Fruit fly (Drosophila melanogaster) whole organism, embryonic: ENCODE results near the gene Zdhhc8.

Experiments used
- B-H1 ChIP-seq: fragments of 200-800 bp; sonication (Bioruptor generic); IDR thresholded peaks from 3 replicates; pipeline ENCODE4 v1.3.6; 2022; ENCODE audit warnings: missing biosample characterization, missing genetic modification characterization
- BEAF-32 ChIP-seq: fragments of 200-800 bp; sonication (Bioruptor generic); optimal IDR thresholded peaks from 3 replicates; lab custom pipeline; 2017; ENCODE audit warnings: missing biosample characterization, missing genetic modification characterization, mild to moderate bottlenecking, moderate library complexity, missing genetic modification reagents
- Bdp1 ChIP-seq: fragments of 200-800 bp; sonication (Bioruptor generic); optimal IDR thresholded peaks from 3 replicates; lab custom pipeline; 2016; ENCODE audit warnings: missing biosample characterization, missing genetic modification characterization
- Bgb ChIP-seq: fragments of 200-800 bp; sonication (Bioruptor generic); IDR thresholded peaks from 2 replicates; pipeline ENCODE4 v1.3.6; 2022; ENCODE audit warnings: missing biosample characterization, missing genetic modification characterization; ENCODE audit not compliant: partially characterized antibody
- CG10321 ChIP-seq: fragments of 200-800 bp; sonication (Bioruptor generic); IDR thresholded peaks from 2 replicates; pipeline ENCODE4 v1.3.6; 2022; ENCODE audit warnings: missing biosample characterization, missing genetic modification characterization
- CG11093 ChIP-seq: fragments of 200-800 bp; sonication (Bioruptor generic); IDR thresholded peaks from 3 replicates; pipeline ENCODE4 v1.3.6; 2022; ENCODE audit warnings: missing biosample characterization, missing genetic modification characterization
- CG11504 ChIP-seq: fragments of 200-800 bp; sonication (Bioruptor generic); optimal IDR thresholded peaks from 3 replicates; lab custom pipeline; 2019; ENCODE audit warnings: missing biosample characterization, mild to moderate bottlenecking, missing genetic modification characterization, moderate library complexity
- CG11696 ChIP-seq: fragments of 200-800 bp; sonication (Bioruptor generic); IDR thresholded peaks from 2 replicates; pipeline ENCODE4 v1.3.6; 2022; ENCODE audit warnings: missing biosample characterization, missing genetic modification characterization
- CG1233 ChIP-seq: fragments of 200-800 bp; sonication (Bioruptor generic); optimal IDR thresholded peaks from 4 replicates; lab custom pipeline; 2018; ENCODE audit warnings: missing biosample characterization, mild to moderate bottlenecking, missing genetic modification characterization
- CG13287 ChIP-seq: fragments of 200-800 bp; sonication (Bioruptor generic); IDR thresholded peaks from 2 replicates; pipeline ENCODE4 v1.3.6; 2022; ENCODE audit warnings: missing biosample characterization, missing genetic modification characterization; ENCODE audit not compliant: partially characterized antibody
- CG14050 ChIP-seq: fragments of 200-800 bp; sonication (Bioruptor generic); IDR thresholded peaks from 3 replicates; pipeline ENCODE4 v1.3.6; 2022; ENCODE audit warnings: missing biosample characterization, missing genetic modification characterization
- CG14710 ChIP-seq: fragments of 200-800 bp; sonication (Bioruptor generic); optimal IDR thresholded peaks from 3 replicates; lab custom pipeline; 2019; ENCODE audit warnings: missing biosample characterization, mild to moderate bottlenecking, missing genetic modification characterization, moderate library complexity
- CG17802 ChIP-seq: fragments of 200-800 bp; sonication (Bioruptor generic); optimal IDR thresholded peaks from 2 replicates; lab custom pipeline; 2018; ENCODE audit warnings: missing biosample characterization, mild to moderate bottlenecking, missing genetic modification characterization, moderate library complexity
- CG18599 ChIP-seq: fragments of 200-800 bp; sonication (Bioruptor generic); optimal IDR thresholded peaks from 3 replicates; lab custom pipeline; 2017; ENCODE audit warnings: missing biosample characterization, missing genetic modification characterization, mild to moderate bottlenecking, moderate library complexity, missing genetic modification reagents
- CG2120 ChIP-seq: fragments of 200-800 bp; sonication (Bioruptor generic); optimal IDR thresholded peaks from 3 replicates; lab custom pipeline; 2016; ENCODE audit warnings: missing biosample characterization, missing genetic modification characterization
- CG2678 ChIP-seq: fragments of 200-800 bp; sonication (Bioruptor generic); optimal IDR thresholded peaks from 3 replicates; lab custom pipeline; 2019; ENCODE audit warnings: missing biosample characterization, mild to moderate bottlenecking, missing genetic modification characterization, moderate library complexity
- CG6654 ChIP-seq: fragments of 200-800 bp; sonication (Bioruptor generic); optimal IDR thresholded peaks from 2 replicates; lab custom pipeline; 2017; ENCODE audit warnings: missing biosample characterization, mild to moderate bottlenecking, missing genetic modification characterization
- CG7271 ChIP-seq: fragments of 200-800 bp; sonication (Bioruptor generic); optimal IDR thresholded peaks from 2 replicates; lab custom pipeline; 2018; ENCODE audit warnings: missing biosample characterization, mild to moderate bottlenecking, missing genetic modification characterization, moderate library complexity
- CG7357 ChIP-seq: fragments of 200-800 bp; sonication (Bioruptor generic); IDR thresholded peaks from 3 replicates; pipeline ENCODE4 v1.3.6; 2022; ENCODE audit warnings: missing biosample characterization, missing genetic modification characterization
- CG7745 ChIP-seq: fragments of 200-800 bp; sonication (Bioruptor generic); optimal IDR thresholded peaks from 2 replicates; lab custom pipeline; 2018; ENCODE audit warnings: missing biosample characterization, mild to moderate bottlenecking, missing genetic modification characterization, moderate library complexity
- CG8359 ChIP-seq: fragments of 200-800 bp; sonication (Bioruptor generic); optimal IDR thresholded peaks from 2 replicates; lab custom pipeline; 2017; ENCODE audit warnings: missing biosample characterization, mild to moderate bottlenecking, missing genetic modification characterization, borderline replicate concordance
- CG8765 ChIP-seq: fragments of 200-800 bp; sonication (Bioruptor generic); IDR thresholded peaks from 2 replicates; pipeline ENCODE4 v1.3.6; 2022; ENCODE audit warnings: missing biosample characterization, missing genetic modification characterization
- CG9609 ChIP-seq: fragments of 200-800 bp; sonication (Bioruptor generic); optimal IDR thresholded peaks from 3 replicates; lab custom pipeline; 2016; ENCODE audit warnings: missing biosample characterization, missing genetic modification characterization
- D ChIP-seq, 2 experiments: fragments of 200-800 bp in 1 of 2; fragments of >200 bp in 1 of 2; sonication (Bioruptor generic) in 1 of 2; optimal IDR thresholded peaks; 2 replicates in 1 of 2; 3 replicates in 1 of 2; lab custom pipeline; 2017; ENCODE audit warnings: mild to moderate bottlenecking in 1 of 2, missing biosample characterization in 1 of 2, missing genetic modification characterization in 1 of 2, missing genetic modification reagents in 1 of 2
- Doc2 ChIP-seq: fragments of 200-800 bp; sonication (Bioruptor generic); IDR thresholded peaks from 2 replicates; pipeline ENCODE4 v1.3.6; 2022; ENCODE audit warnings: missing biosample characterization, missing genetic modification characterization
- Ets65A ChIP-seq: fragments of 200-800 bp; sonication (Bioruptor generic); peaks from one replicate; lab custom pipeline; 2016; ENCODE audit warnings: missing biosample characterization, missing genetic modification characterization
- Hand ChIP-seq: fragments of 200-800 bp; sonication (Bioruptor generic); optimal IDR thresholded peaks from 2 replicates; lab custom pipeline; 2017; ENCODE audit warnings: mild to moderate bottlenecking, missing biosample characterization, missing genetic modification reagents, missing genetic modification characterization
- Hr39 ChIP-seq: fragments of >200 bp; optimal IDR thresholded peaks from 2 replicates; lab custom pipeline; 2017
- Hsf ChIP-seq: fragments of 200-800 bp; sonication (Bioruptor generic); optimal IDR thresholded peaks from 3 replicates; lab custom pipeline; 2016; ENCODE audit warnings: missing biosample characterization, missing genetic modification characterization
- Mad ChIP-seq: fragments of 200-800 bp; sonication (Bioruptor generic); optimal IDR thresholded peaks from 2 replicates; lab custom pipeline; 2016; ENCODE audit warnings: missing biosample characterization, missing genetic modification characterization
- PHDP ChIP-seq: fragments of 200-800 bp; sonication (Bioruptor generic); optimal IDR thresholded peaks from 3 replicates; lab custom pipeline; 2018; ENCODE audit warnings: missing biosample characterization, mild to moderate bottlenecking, missing genetic modification characterization, moderate library complexity
- Rx ChIP-seq: fragments of 200-800 bp; sonication (Bioruptor generic); IDR thresholded peaks from 2 replicates; pipeline ENCODE4 v1.3.6; 2022; ENCODE audit warnings: missing biosample characterization, missing genetic modification characterization
- Sox100B ChIP-seq: fragments of 200-800 bp; sonication (Bioruptor generic); optimal IDR thresholded peaks from 3 replicates; lab custom pipeline; 2018; ENCODE audit warnings: missing biosample characterization, mild to moderate bottlenecking, missing genetic modification characterization
- Sox102F ChIP-seq: fragments of 200-800 bp; sonication (Bioruptor generic); optimal IDR thresholded peaks from 2 replicates; lab custom pipeline; 2018; ENCODE audit warnings: missing biosample characterization, mild to moderate bottlenecking, missing genetic modification characterization, moderate library complexity
- Taf1 ChIP-seq: fragments of 200-800 bp; sonication (Bioruptor generic); IDR thresholded peaks from 2 replicates; pipeline ENCODE4 v1.3.6; 2022; ENCODE audit warnings: missing biosample characterization, missing genetic modification characterization
- dpn ChIP-seq, 2 experiments: fragments of 200-800 bp; sonication (Bioruptor generic); optimal IDR thresholded peaks; 3 replicates each; lab custom pipeline; 2016; ENCODE audit warnings: missing biosample characterization in 2 of 2, missing genetic modification characterization in 2 of 2
- emc ChIP-seq: fragments of 200-800 bp; sonication (Bioruptor generic); optimal IDR thresholded peaks from 2 replicates; lab custom pipeline; 2016; ENCODE audit warnings: missing biosample characterization, missing genetic modification characterization
- eve ChIP-seq, 2 experiments: fragments of >200 bp; optimal IDR thresholded peaks; 2 replicates each; lab custom pipeline; 2017; ENCODE audit warnings: missing biosample characterization in 2 of 2, missing genetic modification characterization in 2 of 2
- exex ChIP-seq: fragments of 200-800 bp; sonication (Bioruptor generic); optimal IDR thresholded peaks from 4 replicates; lab custom pipeline; 2018; ENCODE audit warnings: missing biosample characterization, mild to moderate bottlenecking, missing genetic modification characterization, moderate library complexity
- ham ChIP-seq: fragments of 200-800 bp; sonication (Bioruptor generic); IDR thresholded peaks from 2 replicates; pipeline ENCODE4 v1.3.6; 2022; ENCODE audit warnings: missing biosample characterization, missing genetic modification characterization
- hbn ChIP-seq: fragments of 200-800 bp; sonication (Bioruptor generic); IDR thresholded peaks from 2 replicates; pipeline ENCODE4 v1.3.6; 2022; ENCODE audit warnings: missing biosample characterization, missing genetic modification characterization; ENCODE audit not compliant: partially characterized antibody
- lmd ChIP-seq: fragments of 200-800 bp; sonication (Bioruptor generic); IDR thresholded peaks from 2 replicates; pipeline ENCODE4 v1.3.6; 2022; ENCODE audit warnings: missing biosample characterization, missing genetic modification characterization
- prd ChIP-seq, 3 experiments: fragments of >200 bp in 2 of 3; fragments of 200-800 bp in 1 of 3; sonication (Bioruptor generic) in 1 of 3; optimal IDR thresholded peaks in 2 of 3; IDR thresholded peaks in 1 of 3; 2 replicates in 2 of 3; 3 replicates in 1 of 3; pipeline versions ENCODE4 v1.3.6 to Lab custom; 2017 to 2022; ENCODE audit warnings: missing biosample characterization in 1 of 3, missing genetic modification characterization in 1 of 3
- row ChIP-seq: fragments of 200-800 bp; sonication (Bioruptor generic); IDR thresholded peaks from 3 replicates; pipeline ENCODE4 v1.3.6; 2022; ENCODE audit warnings: missing biosample characterization, missing genetic modification characterization
- run ChIP-seq: fragments of 200-800 bp; sonication (Bioruptor generic); optimal IDR thresholded peaks from 3 replicates; lab custom pipeline; 2018; ENCODE audit warnings: missing biosample characterization, mild to moderate bottlenecking, missing genetic modification characterization
- scrt ChIP-seq: fragments of 200-800 bp; sonication (Bioruptor generic); optimal IDR thresholded peaks from 2 replicates; lab custom pipeline; 2018; ENCODE audit warnings: missing biosample characterization, mild to moderate bottlenecking, missing genetic modification characterization, moderate library complexity
- sens-2 ChIP-seq: fragments of 200-800 bp; sonication (Bioruptor generic); IDR thresholded peaks from 2 replicates; pipeline ENCODE4 v1.3.6; 2022; ENCODE audit warnings: missing biosample characterization, missing genetic modification characterization
- slbo ChIP-seq: fragments of 200-800 bp; sonication (Bioruptor generic); IDR thresholded peaks from 2 replicates; pipeline ENCODE4 v1.3.6; 2022; ENCODE audit warnings: missing biosample characterization, missing genetic modification characterization
- stwl ChIP-seq: fragments of 200-800 bp; sonication (Bioruptor generic); optimal IDR thresholded peaks from 3 replicates; lab custom pipeline; 2018; ENCODE audit warnings: missing biosample characterization, mild to moderate bottlenecking, missing genetic modification characterization, moderate library complexity
- ttk ChIP-seq: fragments of 200-800 bp; sonication (Bioruptor generic); IDR thresholded peaks from 2 replicates; pipeline ENCODE4 v2.1.2; 2022; ENCODE audit warnings: missing biosample characterization, missing genetic modification characterization

Zdhhc8 gene

dm6 chrX:9399810-9400209 lies 43.8 kb upstream of the Zdhhc8 start (continued):
- TF ChIP-seq exex (tag; lab: Kevin White, UChicago) (no peak), CG17802 (tag; lab: Kevin White, UChicago) (no peak), CG7357 (GFP tag; lab: Robert Waterston, UW) (no peak), hbn (no peak), B-H1 (GFP tag; lab: Robert Waterston, UW) (no peak), Taf1 (no peak), Hr39 (no peak), CG8359 (GFP tag; lab: Kevin White, UChicago) (no peak), CG13287 (GFP tag; lab: Robert Waterston, UW) (no peak), run (tag; lab: Kevin White, UChicago) (no peak), CG10321 (GFP tag; lab: Robert Waterston, UW) (no peak), CG11093 (GFP tag; lab: Robert Waterston, UW) (no peak), emc (GFP tag; lab: Kevin White, UChicago) (no peak), prd (optimal IDR thresholded peaks at IDR 0.05; lab: Kevin White, UChicago) (no peak), prd (GFP tag; IDR thresholded peaks at IDR 0.05; lab: Robert Waterston, UW) (peak; percentile 48; the same call in 1 of the 3 replicates), Hand (GFP tag; lab: Kevin White, UChicago) (no peak), CG18599 (GFP tag; lab: Kevin White, UChicago) (peak; percentile 17), Rx (GFP tag; lab: Robert Waterston, UW) (no peak), Hsf (GFP tag; lab: Kevin White, UChicago) (no peak), Mad (no peak), Ets65A (GFP tag; lab: Kevin White, UChicago) (peak; percentile 86), CG9609 (GFP tag; lab: Kevin White, UChicago) (no peak), PHDP (tag; lab: Kevin White, UChicago) (no peak), D (optimal IDR thresholded peaks at IDR 0.05; lab: Kevin White, UChicago) (no peak), D (GFP tag; optimal IDR thresholded peaks at IDR 0.05; lab: Kevin White, UChicago) (no peak), CG2120 (GFP tag; lab: Kevin White, UChicago) (peak; percentile 18), lmd (GFP tag; lab: Robert Waterston, UW) (no peak), CG11504 (tag; lab: Kevin White, UChicago) (peak; percentile 14), CG2678 (tag; lab: Kevin White, UChicago) (peak; percentile 9), CG11696 (0 out of 2 replicates have a peak, but pooled peaks have one; percentile 10), CG7271 (no peak), sens-2 (no peak), BEAF-32 (GFP tag; lab: Kevin White, UChicago) (no peak), Sox100B (no peak), CG7745 (tag; lab: Kevin White, UChicago) (no peak), Bgb (GFP tag; lab: Robert Waterston, UW) (no peak), eve (GFP tag; optimal IDR thresholded peaks at IDR 0.05; lab: Kevin White, UChicago) (no peak), CG8765 (GFP tag; lab: Robert Waterston, UW) (no peak), Sox102F (GFP tag; lab: Kevin White, UChicago) (peak; percentile 2), CG1233 (GFP tag; lab: Kevin White, UChicago) (no peak), stwl (no peak), Bdp1 (GFP tag; lab: Kevin White, UChicago) (no peak), CG6654 (GFP tag; lab: Kevin White, UChicago) (no peak), scrt (GFP tag; lab: Kevin White, UChicago) (no peak), CG14710 (tag; lab: Kevin White, UChicago) (no peak), ttk (GFP tag; lab: Robert Waterston, UW) (no peak), ham (GFP tag; lab: Robert Waterston, UW) (no peak), dpn (GFP tag; optimal IDR thresholded peaks at IDR 0.05; lab: Kevin White, UChicago) (no peak), row (GFP tag; lab: Robert Waterston, UW) (0 out of 3 replicates have a peak, but pooled peaks have one; percentile 24), slbo (GFP tag; lab: Robert Waterston, UW) (peak; percentile 50), Doc2 (no peak), CG14050 (GFP tag; lab: Robert Waterston, UW) (no peak)
